1 fruit fly cellular context compared by ENCODE assay signal in the genomic region with DNA sequence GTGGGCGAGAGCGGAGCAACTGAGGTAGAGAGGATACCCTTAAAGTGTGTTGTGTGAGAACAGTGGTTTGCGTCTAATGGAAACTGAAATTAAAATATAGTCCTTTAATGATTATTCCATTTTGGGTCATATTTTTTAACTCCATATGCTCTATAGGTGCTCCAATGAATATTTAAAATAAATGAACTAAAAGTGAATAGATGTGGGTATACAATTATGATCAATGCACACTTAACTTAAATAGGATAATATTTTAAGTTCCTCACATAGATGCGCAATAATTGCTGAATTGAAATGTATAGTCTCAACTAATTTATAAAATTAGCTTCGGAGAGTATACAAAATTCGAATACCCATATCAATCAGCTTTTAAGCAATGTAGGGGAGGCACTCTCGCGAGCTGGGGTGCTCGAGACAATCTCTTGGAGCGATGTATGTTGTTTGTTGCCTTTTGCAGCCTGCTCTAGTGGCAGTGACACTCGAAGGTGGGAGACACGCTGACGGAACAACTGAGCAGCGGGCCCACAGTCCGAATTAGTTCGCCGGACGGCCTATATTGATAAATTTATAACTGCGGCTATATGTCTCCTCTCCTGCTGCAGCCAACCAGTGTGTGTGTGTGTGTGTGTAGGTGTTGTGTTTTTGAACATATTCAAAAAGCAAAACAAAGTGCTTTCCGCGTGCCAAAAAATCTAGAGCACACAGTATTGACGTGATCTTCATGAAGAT.
TF ChIP-seq lines count a peak whose summit lies in the region.

No protein-coding gene starts in this region.

TF ChIP-seq in whole organism, embryonic, 481 proteins besides CTCF, POLR2A, EP300 and RAD21 (continued from another document and continues in another):
- TF ChIP-seq Spps (tag; optimal IDR thresholded peaks at IDR 0.05; lab: Kevin White, UChicago) (peak; percentile 53), repo (GFP tag; optimal IDR thresholded peaks at IDR 0.05; lab: Kevin White, UChicago) (peak; percentile 18), Pdp1 (GFP tag; optimal IDR thresholded peaks at IDR 0.05; lab: Kevin White, UChicago) (peak in 1 of 2 experiments; percentile 69), CG30403 (GFP tag; optimal IDR thresholded peaks at IDR 0.05; lab: Kevin White, UChicago) (peak; percentile 86), pfk (GFP tag; optimal IDR thresholded peaks at IDR 0.05; lab: Kevin White, UChicago) (no peak), CG16779 (GFP tag; IDR thresholded peaks at IDR 0.05; lab: Robert Waterston, UW) (no peak), CG5953 (GFP tag; IDR thresholded peaks at IDR 0.05; lab: Robert Waterston, UW) (peak; percentile 58), Hand (GFP tag; optimal IDR thresholded peaks at IDR 0.05; lab: Kevin White, UChicago) (peak; percentile 66), ttk (GFP tag; IDR thresholded peaks at IDR 0.05; lab: Robert Waterston, UW) (peak; percentile 63), CG11093 (GFP tag; IDR thresholded peaks at IDR 0.05; lab: Robert Waterston, UW) (0 out of 3 replicates have a peak, but pooled peaks have one; percentile 17), CG12104 (GFP tag; optimal IDR thresholded peaks at IDR 0.05; lab: Kevin White, UChicago) (peak; percentile 75), hth (optimal IDR thresholded peaks at IDR 0.05; lab: Kevin White, UChicago) (no peak), ac (GFP tag; optimal IDR thresholded peaks at IDR 0.05; lab: Kevin White, UChicago) (no peak), trem (tag; optimal IDR thresholded peaks at IDR 0.05; lab: Kevin White, UChicago) (peak; percentile 58), Hsf (GFP tag; optimal IDR thresholded peaks at IDR 0.05; lab: Kevin White, UChicago) (peak; percentile 82), CG6654 (GFP tag; optimal IDR thresholded peaks at IDR 0.05; lab: Kevin White, UChicago) (peak; percentile 48), sr (GFP tag; IDR thresholded peaks at IDR 0.05; lab: Robert Waterston, UW) (peak; percentile 72), Dref (GFP tag; IDR thresholded peaks at IDR 0.05; lab: Robert Waterston, UW) (no peak; the same call in 1 of the 2 replicates), CG1233 (GFP tag; optimal IDR thresholded peaks at IDR 0.05; lab: Kevin White, UChicago) (peak; percentile 73), CG11696 (GFP tag; IDR thresholded peaks at IDR 0.05; lab: Robert Waterston, UW) (0 out of 2 replicates have a peak, but pooled peaks have one; percentile 26), CG33557 (GFP tag; optimal IDR thresholded peaks at IDR 0.05; lab: Kevin White, UChicago) (no peak), D19A (tag; optimal IDR thresholded peaks at IDR 0.05; lab: Kevin White, UChicago) (peak; percentile 99), ftz-f1 (GFP tag; optimal IDR thresholded peaks at IDR 0.05; lab: Kevin White, UChicago) (no peak), fu2 (GFP tag; optimal IDR thresholded peaks at IDR 0.05; lab: Kevin White, UChicago) (peak; percentile 67), CG8290 (GFP tag; optimal IDR thresholded peaks at IDR 0.05; lab: Kevin White, UChicago) (peak; percentile 34), CG8290 (tag; optimal IDR thresholded peaks at IDR 0.05; lab: Kevin White, UChicago) (no peak), so (GFP tag; IDR thresholded peaks at IDR 0.05; lab: Robert Waterston, UW) (peak; percentile 62; the same call in 1 of the 3 replicates), TFAM (GFP tag; optimal IDR thresholded peaks at IDR 0.05; lab: Kevin White, UChicago) (no peak), stc (GFP tag; IDR thresholded peaks at IDR 0.05; lab: Robert Waterston, UW) (peak; percentile 73), salm (tag; optimal IDR thresholded peaks at IDR 0.05; lab: Kevin White, UChicago) (peak; percentile 55), CG10147 (GFP tag; optimal IDR thresholded peaks at IDR 0.05; lab: Kevin White, UChicago) (no peak), zen (tag; optimal IDR thresholded peaks at IDR 0.05; lab: Kevin White, UChicago) (no peak), gem (tag; optimal IDR thresholded peaks at IDR 0.05; lab: Kevin White, UChicago) (peak; percentile 92), CG10979 (tag; optimal IDR thresholded peaks at IDR 0.05; lab: Kevin White, UChicago) (peak; percentile 83), pita (GFP tag; optimal IDR thresholded peaks at IDR 0.05; lab: Kevin White, UChicago) (no peak), Bdp1 (GFP tag; optimal IDR thresholded peaks at IDR 0.05; lab: Kevin White, UChicago) (peak; percentile 53), CG10654 (GFP tag; optimal IDR thresholded peaks at IDR 0.05; lab: Kevin White, UChicago) (peak; percentile 58), odd (GFP tag; optimal IDR thresholded peaks at IDR 0.05; lab: Kevin White, UChicago) (peak; percentile 80), cato (GFP tag; optimal IDR thresholded peaks at IDR 0.05; lab: Kevin White, UChicago; ENCODE audit: borderline replicate concordance) (peak; percentile 67), Sox100B (GFP tag; optimal IDR thresholded peaks at IDR 0.05; lab: Kevin White, UChicago) (peak; percentile 92), Max (GFP tag; optimal IDR thresholded peaks at IDR 0.05; lab: Kevin White, UChicago) (peak; percentile 65), CG3065 (GFP tag; optimal IDR thresholded peaks at IDR 0.05; lab: Kevin White, UChicago) (peak; percentile 24), Elba2 (GFP tag; optimal IDR thresholded peaks at IDR 0.05; lab: Kevin White, UChicago) (no peak), CG7839 (tag; optimal IDR thresholded peaks at IDR 0.05; lab: Kevin White, UChicago) (no peak), CG7556 (GFP tag; optimal IDR thresholded peaks at IDR 0.05; lab: Kevin White, UChicago) (peak; percentile 89), nmo (GFP tag; optimal IDR thresholded peaks at IDR 0.05; lab: Kevin White, UChicago) (peak; percentile 93), sisA (GFP tag; IDR thresholded peaks at IDR 0.05; lab: Robert Waterston, UW) (peak; percentile 47; the same call in 1 of the 2 replicates), Oli (tag; optimal IDR thresholded peaks at IDR 0.05; lab: Kevin White, UChicago) (peak; percentile 92), ara (GFP tag; IDR thresholded peaks at IDR 0.05; lab: Robert Waterston, UW) (no peak), CG17612 (GFP tag; IDR thresholded peaks at IDR 0.05; lab: Robert Waterston, UW) (no peak), mirr (GFP tag; optimal IDR thresholded peaks at IDR 0.05; lab: Kevin White, UChicago) (no peak), Chrac-16 (GFP tag; optimal IDR thresholded peaks at IDR 0.05; lab: Kevin White, UChicago) (peak; percentile 69), CG4404 (GFP tag; IDR thresholded peaks at IDR 0.05; lab: Robert Waterston, UW) (0 out of 2 replicates have a peak, but pooled peaks have one; percentile 37), CG9609 (GFP tag; optimal IDR thresholded peaks at IDR 0.05; lab: Kevin White, UChicago) (peak; percentile 51), E2f1 (GFP tag; IDR thresholded peaks at IDR 0.05; lab: Robert Waterston, UW) (peak; percentile 58), ken (GFP tag; IDR thresholded peaks at IDR 0.05; lab: Robert Waterston, UW) (peak; percentile 21; the same call in 1 of the 3 replicates), HHEX (GFP tag; optimal IDR thresholded peaks at IDR 0.05; lab: Kevin White, UChicago) (peak; percentile 69), CG14050 (GFP tag; IDR thresholded peaks at IDR 0.05; lab: Robert Waterston, UW) (peak; percentile 59; the same call in 1 of the 3 replicates), schlank (tag; optimal IDR thresholded peaks at IDR 0.05; lab: Kevin White, UChicago) (peak; percentile 15), tgo (GFP tag; IDR thresholded peaks at IDR 0.05; lab: Robert Waterston, UW) (peak; percentile 72), CG8359 (GFP tag; optimal IDR thresholded peaks at IDR 0.05; lab: Kevin White, UChicago; ENCODE audit: borderline replicate concordance) (peak; percentile 40), CG6683 (GFP tag; optimal IDR thresholded peaks at IDR 0.05; lab: Kevin White, UChicago) (peak; percentile 49), Eip74EF (GFP tag; optimal IDR thresholded peaks at IDR 0.05; lab: Kevin White, UChicago) (peak in 1 of 2 experiments; percentile 82), CG30431 (GFP tag; optimal IDR thresholded peaks at IDR 0.05; lab: Kevin White, UChicago) (peak; percentile 61), dmrt99B (tag; optimal IDR thresholded peaks at IDR 0.05; lab: Kevin White, UChicago) (no peak), Asciz (GFP tag; optimal IDR thresholded peaks at IDR 0.05; lab: Kevin White, UChicago) (peak; percentile 64), grn (GFP tag; optimal IDR thresholded peaks at IDR 0.05; lab: Kevin White, UChicago) (no peak), CG17568 (GFP tag; optimal IDR thresholded peaks at IDR 0.05; lab: Kevin White, UChicago) (peak; percentile 47), Xrp1 (GFP tag; IDR thresholded peaks at IDR 0.05; lab: Robert Waterston, UW) (peak; percentile 55), Dip3 (GFP tag; optimal IDR thresholded peaks at IDR 0.05; lab: Kevin White, UChicago) (peak; percentile 57), slp2 (GFP tag; optimal IDR thresholded peaks at IDR 0.05; lab: Kevin White, UChicago) (peak; percentile 48), mam (GFP tag; optimal IDR thresholded peaks at IDR 0.05; lab: Kevin White, UChicago) (peak; percentile 62), CG6175 (GFP tag; IDR thresholded peaks at IDR 0.05; lab: Robert Waterston, UW) (no peak), jumu (GFP tag; optimal IDR thresholded peaks at IDR 0.05; lab: Kevin White, UChicago) (peak; percentile 20), hb (GFP tag; IDR thresholded peaks at IDR 0.05; lab: Robert Waterston, UW; ENCODE audit: partially characterized antibody) (no peak; the same call in 2 of the 3 replicates), Gug (GFP tag; IDR thresholded peaks at IDR 0.05; lab: Robert Waterston, UW) (peak; percentile 18; the same call in 1 of the 4 replicates), danr (GFP tag; IDR thresholded peaks at IDR 0.05; lab: Robert Waterston, UW) (peak; percentile 47; the same call in 1 of the 2 replicates), sna (GFP tag; IDR thresholded peaks at IDR 0.05; lab: Robert Waterston, UW; ENCODE audit: partially characterized antibody) (no peak), B-H2 (GFP tag; optimal IDR thresholded peaks at IDR 0.05; lab: Kevin White, UChicago) (no peak), wek (GFP tag; optimal IDR thresholded peaks at IDR 0.05; lab: Kevin White, UChicago) (no peak), Trl (optimal IDR thresholded peaks at IDR 0.05; lab: Kevin White, UChicago) (peak; percentile 1 to 52), Trl (GFP tag; optimal IDR thresholded peaks at IDR 0.05; lab: Kevin White, UChicago) (peak; percentile 36), CG8281 (tag; optimal IDR thresholded peaks at IDR 0.05; lab: Kevin White, UChicago) (no peak), CG4424 (GFP tag; optimal IDR thresholded peaks at IDR 0.05; lab: Kevin White, UChicago) (peak; percentile 81), tll (GFP tag; optimal IDR thresholded peaks at IDR 0.05; lab: Kevin White, UChicago) (no peak), Oaz (GFP tag; IDR thresholded peaks at IDR 0.05; lab: Robert Waterston, UW) (no peak), CG8478 (optimal IDR thresholded peaks at IDR 0.05; lab: Kevin White, UChicago) (no peak), MTF-1 (GFP tag; optimal IDR thresholded peaks at IDR 0.05; lab: Kevin White, UChicago; ENCODE audit: borderline replicate concordance) (no peak), Usf (GFP tag; optimal IDR thresholded peaks at IDR 0.05; lab: Kevin White, UChicago) (peak; percentile 16), CG4730 (GFP tag; IDR thresholded peaks at IDR 0.05; lab: Robert Waterston, UW) (peak; percentile 47), inv (GFP tag; IDR thresholded peaks at IDR 0.05; lab: Robert Waterston, UW; ENCODE audit: partially characterized antibody) (no peak), gsb-n (tag; optimal IDR thresholded peaks at IDR 0.05; lab: Kevin White, UChicago) (no peak), sc (optimal IDR thresholded peaks at IDR 0.05; lab: Kevin White, UChicago) (no peak), sc (GFP tag; optimal IDR thresholded peaks at IDR 0.05; lab: Kevin White, UChicago) (peak; percentile 82), trh (GFP tag; optimal IDR thresholded peaks at IDR 0.05; lab: Kevin White, UChicago) (peak; percentile 31), ranshi (GFP tag; IDR thresholded peaks at IDR 0.05; lab: Robert Waterston, UW) (peak; percentile 54; the same call in 1 of the 2 replicates), chn (GFP tag; optimal IDR thresholded peaks at IDR 0.05; lab: Kevin White, UChicago) (peak; percentile 76), Atf6 (GFP tag; IDR thresholded peaks at IDR 0.05; lab: Robert Waterston, UW) (peak; percentile 64), CoRest (tag; optimal IDR thresholded peaks at IDR 0.05; lab: Kevin White, UChicago) (peak; percentile 90), esg (GFP tag; conservative IDR thresholded peaks at IDR 0.05; lab: Robert Waterston, UW) (peak; percentile 50), CG12155 (GFP tag; optimal IDR thresholded peaks at IDR 0.05; lab: Kevin White, UChicago) (peak; percentile 64), sens (GFP tag; lab: Kevin White, UChicago) (peak; percentile 95), CG13624 (GFP tag; optimal IDR thresholded peaks at IDR 0.05; lab: Kevin White, UChicago) (peak; percentile 61), E2f2 (GFP tag; IDR thresholded peaks at IDR 0.05; lab: Robert Waterston, UW) (peak; percentile 53; the same call in 1 of the 2 replicates), klu (GFP tag; IDR thresholded peaks at IDR 0.05; lab: Robert Waterston, UW) (peak; percentile 53; the same call in 1 of the 2 replicates), slou (GFP tag; optimal IDR thresholded peaks at IDR 0.05; lab: Kevin White, UChicago) (peak; percentile 14), Hmr (GFP tag; optimal IDR thresholded peaks at IDR 0.05; lab: Kevin White, UChicago) (no peak), CG12659 (GFP tag; optimal IDR thresholded peaks at IDR 0.05; lab: Kevin White, UChicago) (peak; percentile 89), nerfin-2 (GFP tag; IDR thresholded peaks at IDR 0.05; lab: Robert Waterston, UW; ENCODE audit: partially characterized antibody) (0 out of 2 replicates have a peak, but pooled peaks have one; percentile 34), pan (optimal IDR thresholded peaks at IDR 0.05; lab: Kevin White, UChicago) (no peak), pan (GFP tag; optimal IDR thresholded peaks at IDR 0.05 in 1 of 2, IDR thresholded peaks at IDR 0.05 in 1 of 2) (peak in 1 of 2 experiments; percentile 70), bcd (GFP tag; optimal IDR thresholded peaks at IDR 0.05; lab: Kevin White, UChicago) (peak; percentile 84), fd64A (GFP tag; optimal IDR thresholded peaks at IDR 0.05; lab: Kevin White, UChicago) (no peak), Optix (GFP tag; IDR thresholded peaks at IDR 0.05; lab: Robert Waterston, UW) (no peak), Sox102F (GFP tag; optimal IDR thresholded peaks at IDR 0.05; lab: Kevin White, UChicago) (peak; percentile 92), CG2199 (GFP tag; IDR thresholded peaks at IDR 0.05; lab: Robert Waterston, UW) (no peak), CG5245 (GFP tag; optimal IDR thresholded peaks at IDR 0.05; lab: Kevin White, UChicago) (peak; percentile 38), Mes4 (GFP tag; optimal IDR thresholded peaks at IDR 0.05; lab: Kevin White, UChicago) (peak; percentile 62), Ets97D (GFP tag; optimal IDR thresholded peaks at IDR 0.05; lab: Kevin White, UChicago) (peak; percentile 24), CG31224 (GFP tag; IDR thresholded peaks at IDR 0.05; lab: Robert Waterston, UW) (no peak)
